Worm (Caenorhabditis elegans): ENCODE data around the gene hel-1.

Gene hel-1

ce11 chrII:8295296-8295695 is 33.4 kb downstream of the hel-1 start, which contains the start of gene nlp-55:
nlp-55 (minus strand) TSS chrII:8295396.
- TF ChIP-seq mab-9 (GFP tag; IDR thresholded peaks at IDR 0.05) (no peak), lin-14 (GFP tag; optimal IDR thresholded peaks at IDR 0.05) (peak; percentile 7)

DNA sequence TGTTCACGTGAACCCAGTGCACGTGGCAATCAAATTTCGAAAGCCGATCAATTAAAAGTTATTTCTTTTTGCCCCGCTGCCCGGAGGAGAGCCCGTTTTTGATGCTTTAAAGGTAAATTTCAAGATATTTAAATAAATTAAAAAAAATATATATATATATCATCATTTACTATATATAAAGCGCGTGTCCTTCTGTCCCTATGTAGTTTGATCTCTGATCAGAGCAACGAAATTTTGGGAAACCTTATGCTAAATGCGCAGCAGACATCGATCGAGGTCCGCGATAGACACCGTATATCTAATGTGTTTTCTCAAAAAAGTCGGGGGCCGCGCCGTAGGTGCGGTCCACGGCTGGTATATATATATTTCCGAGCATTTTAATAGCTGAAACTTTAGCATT is 42.8 kb downstream of the hel-1 start:
- TF ChIP-seq ama-1 (optimal IDR thresholded peaks at IDR 0.05) = peak; percentile 35

DNA sequence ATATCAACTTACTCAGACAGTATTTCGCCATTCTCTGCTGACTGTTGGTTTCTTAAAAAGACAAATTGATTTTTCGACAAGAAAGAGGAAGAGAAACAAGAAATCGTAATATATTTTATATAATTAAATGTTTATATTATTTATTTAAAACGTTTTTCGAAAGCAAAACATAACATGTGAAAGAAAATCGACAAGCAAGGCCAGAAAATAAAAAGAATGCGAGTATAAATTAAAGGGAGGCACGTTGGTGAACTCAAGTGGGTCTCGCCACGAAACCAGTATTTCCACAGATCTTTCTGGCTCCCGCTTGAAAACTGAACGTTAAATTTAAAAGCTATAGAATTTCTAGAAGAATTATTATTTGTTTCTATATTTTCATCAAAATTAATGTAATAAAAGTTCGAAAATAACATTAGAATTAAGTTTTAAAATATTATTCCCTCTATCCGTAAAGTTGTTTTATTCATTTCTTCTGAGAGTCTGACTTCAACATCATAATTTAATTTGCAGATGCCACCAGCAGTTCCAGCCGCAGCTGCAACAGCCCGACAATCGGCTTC is 45.4 kb downstream of the hel-1 start, which contains the start of the genes nst-1 and cct-4:
Gene nst-1 (minus strand): TSS at position 51 of the 560 bp plus-strand sequence.
Gene cct-4 (plus strand): TSS at position 510 of the 560 bp plus-strand sequence.
- TF ChIP-seq pax-3 (tag; optimal IDR thresholded peaks at IDR 0.05) = no peak
- TF ChIP-seq mef-2 (tag; optimal IDR thresholded peaks at IDR 0.05) = no peak
- TF ChIP-seq efl-1 (optimal IDR thresholded peaks at IDR 0.05) = peak; percentile 41 to 58
- TF ChIP-seq efl-1 (GFP tag; optimal IDR thresholded peaks at IDR 0.05 in 1 of 2) = peak; percentile 47 to 82
- no peak for TF ChIP-seq nhr-12 (tag; optimal IDR thresholded peaks at IDR 0.05)
- TF ChIP-seq blmp-1 (tag; optimal IDR thresholded peaks at IDR 0.05) = peak; percentile 17
- no peak for TF ChIP-seq ets-5 (GFP tag; IDR thresholded peaks at IDR 0.05)
- peak in 1 of 6 experiments; percentile 45 for TF ChIP-seq elt-3 (tag; optimal IDR thresholded peaks at IDR 0.05)
- no peak for TF ChIP-seq alr-1 (tag; optimal IDR thresholded peaks at IDR 0.05; ENCODE audit: borderline replicate concordance)
- no peak for TF ChIP-seq ces-1 (GFP tag; optimal IDR thresholded peaks at IDR 0.05)
- no peak for TF ChIP-seq elt-2 (tag; optimal IDR thresholded peaks at IDR 0.05)
- no peak for TF ChIP-seq lin-39 (tag; optimal IDR thresholded peaks at IDR 0.05)
- no peak for TF ChIP-seq unc-62 (GFP tag; optimal IDR thresholded peaks at IDR 0.05)
- TF ChIP-seq pag-3 (tag; optimal IDR thresholded peaks at IDR 0.05; ENCODE audit: borderline replicate concordance, insufficient read depth) = no peak
- no peak for TF ChIP-seq egl-13 (tag; optimal IDR thresholded peaks at IDR 0.05)
- no peak for TF ChIP-seq rnt-1 (tag; optimal IDR thresholded peaks at IDR 0.05)
- TF ChIP-seq unc-86 (tag; optimal IDR thresholded peaks at IDR 0.05) = no peak
- TF ChIP-seq zag-1 (tag; optimal IDR thresholded peaks at IDR 0.05) = no peak
- no peak for TF ChIP-seq unc-30 (tag; optimal IDR thresholded peaks at IDR 0.05)
- TF ChIP-seq dpl-1 (GFP tag; optimal IDR thresholded peaks at IDR 0.05) = peak; percentile 1 to 63 (median 40)
- no peak for TF ChIP-seq unc-130 (tag; optimal IDR thresholded peaks at IDR 0.05)
- no peak for TF ChIP-seq mab-9 (GFP tag; IDR thresholded peaks at IDR 0.05)
- TF ChIP-seq C16A3.4 (tag; optimal IDR thresholded peaks at IDR 0.05) = peak; percentile 17
- no peak for TF ChIP-seq nhr-85 (tag)
- no peak for TF ChIP-seq ztf-4 (tag; optimal IDR thresholded peaks at IDR 0.05)
- no peak for TF ChIP-seq nhr-47 (tag; optimal IDR thresholded peaks at IDR 0.05)
- no peak for TF ChIP-seq nhr-19 (GFP tag; conservative IDR thresholded peaks at IDR 0.05)
- TF ChIP-seq hlh-17 (GFP tag; optimal IDR thresholded peaks at IDR 0.05; ENCODE audit: borderline replicate concordance) = no peak
- peak; percentile 18 for TF ChIP-seq skn-1 (tag; optimal IDR thresholded peaks at IDR 0.05)
- no peak for TF ChIP-seq ceh-82 (tag; optimal IDR thresholded peaks at IDR 0.05)
- no peak for TF ChIP-seq vab-15 (tag; optimal IDR thresholded peaks at IDR 0.05)
- TF ChIP-seq grh-1 (GFP tag; IDR thresholded peaks at IDR 0.05) = no peak
- TF ChIP-seq ceh-88 (GFP tag; IDR thresholded peaks at IDR 0.05) = no peak
- no peak for TF ChIP-seq tlp-1 (tag; optimal IDR thresholded peaks at IDR 0.05)
- no peak for TF ChIP-seq mdl-1 (tag; optimal IDR thresholded peaks at IDR 0.05)
- no peak for TF ChIP-seq isw-1 (GFP tag; IDR thresholded peaks at IDR 0.05)
- TF ChIP-seq nhr-71 (tag; optimal IDR thresholded peaks at IDR 0.05) = peak; percentile 12
- no peak for TF ChIP-seq nhr-20 (tag; optimal IDR thresholded peaks at IDR 0.05)
- TF ChIP-seq hpl-2 (GFP tag; optimal IDR thresholded peaks at IDR 0.05) = no peak
- no peak for TF ChIP-seq lin-14 (GFP tag; optimal IDR thresholded peaks at IDR 0.05)
- peak; percentile 70 for TF ChIP-seq mep-1 (tag; optimal IDR thresholded peaks at IDR 0.05)
- no peak for TF ChIP-seq fkh-8 (tag; optimal IDR thresholded peaks at IDR 0.05)
- TF ChIP-seq ceh-8 (GFP tag; optimal IDR thresholded peaks at IDR 0.05) = no peak
- no peak for TF ChIP-seq zip-4 (GFP tag; optimal IDR thresholded peaks at IDR 0.05)
- no peak for TF ChIP-seq nhr-11 (tag; optimal IDR thresholded peaks at IDR 0.05)
- peak; percentile 6 for TF ChIP-seq F16B12.6 (tag; optimal IDR thresholded peaks at IDR 0.05)
- no peak for TF ChIP-seq jun-1 (tag; optimal IDR thresholded peaks at IDR 0.05)
